Fruit fly (Drosophila melanogaster) whole organism, embryonic: ENCODE data around the gene CG14966.

Source experiments
- Bteb2 ChIP-seq: fragments of 200-800 bp; sonication (Bioruptor generic); optimal IDR thresholded peaks from 2 replicates; lab custom pipeline; 2016; ENCODE audit warnings: missing biosample characterization, missing genetic modification characterization
- C15 ChIP-seq: fragments of 200-800 bp; sonication (Bioruptor generic); IDR thresholded peaks from 3 replicates; pipeline ENCODE4 v1.3.6; 2022; ENCODE audit warnings: missing biosample characterization, missing genetic modification characterization
- CG10147 ChIP-seq: fragments of 200-800 bp; sonication (Bioruptor generic); optimal IDR thresholded peaks from 2 replicates; lab custom pipeline; 2019; ENCODE audit warnings: missing biosample characterization, mild to moderate bottlenecking, missing genetic modification characterization, moderate library complexity
- CG11398 ChIP-seq: fragments of 200-800 bp; sonication (Bioruptor generic); optimal IDR thresholded peaks from 2 replicates; lab custom pipeline; 2016; ENCODE audit warnings: missing biosample characterization, missing genetic modification characterization
- CG12659 ChIP-seq: fragments of 200-800 bp; sonication (Bioruptor generic); optimal IDR thresholded peaks from 3 replicates; lab custom pipeline; 2017; ENCODE audit warnings: mild to moderate bottlenecking, missing biosample characterization, missing genetic modification reagents, missing genetic modification characterization
- CG12942 ChIP-seq: fragments of 200-800 bp; sonication (Bioruptor generic); optimal IDR thresholded peaks from 3 replicates; lab custom pipeline; 2016; ENCODE audit warnings: missing biosample characterization, missing genetic modification characterization
- CG13296 ChIP-seq: fragments of 200-800 bp; sonication (Bioruptor generic); optimal IDR thresholded peaks from 3 replicates; lab custom pipeline; 2018; ENCODE audit warnings: missing biosample characterization, mild to moderate bottlenecking, missing genetic modification characterization
- CG14710 ChIP-seq: fragments of 200-800 bp; sonication (Bioruptor generic); optimal IDR thresholded peaks from 3 replicates; lab custom pipeline; 2019; ENCODE audit warnings: missing biosample characterization, mild to moderate bottlenecking, missing genetic modification characterization, moderate library complexity
- CG17912 ChIP-seq: fragments of 200-800 bp; sonication (Bioruptor generic); optimal IDR thresholded peaks from 2 replicates; lab custom pipeline; 2018; ENCODE audit warnings: missing biosample characterization, mild to moderate bottlenecking, missing genetic modification characterization
- CG18619 ChIP-seq: fragments of 200-800 bp; sonication (Bioruptor generic); optimal IDR thresholded peaks from 3 replicates; lab custom pipeline; 2017; ENCODE audit warnings: missing biosample characterization, mild to moderate bottlenecking, missing genetic modification characterization
- CG31365 ChIP-seq: fragments of 200-800 bp; sonication (Bioruptor generic); optimal IDR thresholded peaks from 2 replicates; lab custom pipeline; 2018; ENCODE audit warnings: missing biosample characterization, mild to moderate bottlenecking, missing genetic modification characterization
- CG32532 ChIP-seq: fragments of 200-800 bp; sonication (Bioruptor generic); IDR thresholded peaks from 2 replicates; pipeline ENCODE4 v1.3.6; 2022; ENCODE audit warnings: missing biosample characterization, missing genetic modification characterization
- CG4328 ChIP-seq: fragments of 200-800 bp; sonication (Bioruptor generic); optimal IDR thresholded peaks from 3 replicates; lab custom pipeline; 2017; ENCODE audit warnings: missing biosample characterization, missing genetic modification reagents, missing genetic modification characterization
- CG5180 ChIP-seq: fragments of 200-800 bp; sonication (Bioruptor generic); optimal IDR thresholded peaks from 3 replicates; lab custom pipeline; 2017; ENCODE audit warnings: missing biosample characterization, missing genetic modification characterization, mild to moderate bottlenecking, moderate library complexity, missing genetic modification reagents
- CG5245 ChIP-seq: fragments of 200-800 bp; sonication (Bioruptor generic); optimal IDR thresholded peaks from 3 replicates; lab custom pipeline; 2016; ENCODE audit warnings: missing biosample characterization, missing genetic modification characterization
- D19B ChIP-seq: fragments of 200-800 bp; sonication (Bioruptor generic); optimal IDR thresholded peaks from 2 replicates; lab custom pipeline; 2017; ENCODE audit warnings: missing biosample characterization, mild to moderate bottlenecking, missing genetic modification characterization
- Dad ChIP-seq: fragments of 200-800 bp; sonication (Bioruptor generic); optimal IDR thresholded peaks from 3 replicates; lab custom pipeline; 2016; ENCODE audit warnings: missing biosample characterization, missing genetic modification characterization
- Dip3 ChIP-seq: fragments of 200-800 bp; sonication (Bioruptor generic); optimal IDR thresholded peaks from 3 replicates; lab custom pipeline; 2016; ENCODE audit warnings: missing biosample characterization, missing genetic modification characterization
- HLH3B ChIP-seq: fragments of 200-800 bp; sonication (Bioruptor generic); IDR thresholded peaks from 2 replicates; pipeline ENCODE4 v1.3.6; 2022; ENCODE audit warnings: missing biosample characterization, missing genetic modification characterization
- Hr3 ChIP-seq: fragments of 200-800 bp; sonication (Bioruptor generic); optimal IDR thresholded peaks from 3 replicates; lab custom pipeline; 2016; ENCODE audit warnings: missing biosample characterization, missing genetic modification characterization
- Lhr ChIP-seq: fragments of 200-800 bp; sonication (Bioruptor generic); optimal IDR thresholded peaks from 3 replicates; lab custom pipeline; 2017; ENCODE audit warnings: mild to moderate bottlenecking, missing biosample characterization, missing genetic modification reagents, missing genetic modification characterization
- Neu2 ChIP-seq: fragments of 200-800 bp; sonication (Bioruptor generic); optimal IDR thresholded peaks from 3 replicates; lab custom pipeline; 2016; ENCODE audit warnings: missing biosample characterization, missing genetic modification characterization, borderline replicate concordance
- Sin3A ChIP-seq: fragments of >200 bp; optimal IDR thresholded peaks from 2 replicates; lab custom pipeline; 2018
- Vsx1 ChIP-seq: fragments of 200-800 bp; sonication (Bioruptor generic); optimal IDR thresholded peaks from 2 replicates; lab custom pipeline; 2017; ENCODE audit warnings: missing biosample characterization, mild to moderate bottlenecking, missing genetic modification characterization, missing genetic modification reagents
- amos ChIP-seq: fragments of 200-800 bp; sonication (Bioruptor generic); IDR thresholded peaks from 2 replicates; pipeline ENCODE4 v1.3.6; 2022; ENCODE audit warnings: missing biosample characterization, missing genetic modification characterization; ENCODE audit not compliant: partially characterized antibody
- ara ChIP-seq: fragments of 200-800 bp; sonication (Bioruptor generic); IDR thresholded peaks from 2 replicates; pipeline ENCODE4 v1.3.6; 2022; ENCODE audit warnings: missing biosample characterization, missing genetic modification characterization
- bab2 ChIP-seq: fragments of 200-800 bp; sonication (Bioruptor generic); optimal IDR thresholded peaks from 2 replicates; lab custom pipeline; 2016; ENCODE audit warnings: missing biosample characterization, missing genetic modification characterization
- cad ChIP-seq: fragments of >200 bp; optimal IDR thresholded peaks from 2 replicates; lab custom pipeline; 2017; ENCODE audit warnings: missing biosample characterization, missing genetic modification characterization
- cwo ChIP-seq: fragments of 200-800 bp; sonication (Bioruptor generic); optimal IDR thresholded peaks from 3 replicates; lab custom pipeline; 2017; ENCODE audit warnings: missing biosample characterization, missing genetic modification characterization, mild to moderate bottlenecking, moderate library complexity, missing genetic modification reagents
- hbn ChIP-seq: fragments of 200-800 bp; sonication (Bioruptor generic); IDR thresholded peaks from 2 replicates; pipeline ENCODE4 v1.3.6; 2022; ENCODE audit warnings: missing biosample characterization, missing genetic modification characterization; ENCODE audit not compliant: partially characterized antibody
- her ChIP-seq: fragments of 200-800 bp; sonication (Bioruptor generic); optimal IDR thresholded peaks from 2 replicates; lab custom pipeline; 2016; ENCODE audit warnings: missing biosample characterization, missing genetic modification characterization
- jumu ChIP-seq: fragments of 200-800 bp; sonication (Bioruptor generic); optimal IDR thresholded peaks from 3 replicates; lab custom pipeline; 2016; ENCODE audit warnings: missing biosample characterization, missing genetic modification characterization
- lbe ChIP-seq: fragments of 200-800 bp; sonication (Bioruptor generic); optimal IDR thresholded peaks from 2 replicates; lab custom pipeline; 2016; ENCODE audit warnings: missing biosample characterization, mild to moderate bottlenecking, missing genetic modification characterization
- lmd ChIP-seq: fragments of 200-800 bp; sonication (Bioruptor generic); IDR thresholded peaks from 2 replicates; pipeline ENCODE4 v1.3.6; 2022; ENCODE audit warnings: missing biosample characterization, missing genetic modification characterization
- lov ChIP-seq, 2 experiments: fragments of 200-800 bp in 1 of 2; fragments of >200 bp in 1 of 2; sonication (Bioruptor generic) in 1 of 2; IDR thresholded peaks in 1 of 2; optimal IDR thresholded peaks in 1 of 2; 2 replicates in 1 of 2; 3 replicates in 1 of 2; pipeline versions ENCODE4 v1.3.6 to Lab custom; 2017 to 2022; ENCODE audit warnings: missing biosample characterization in 1 of 2, missing genetic modification characterization in 1 of 2
- nerfin-2 ChIP-seq: fragments of 200-800 bp; sonication (Bioruptor generic); IDR thresholded peaks from 2 replicates; pipeline ENCODE4 v1.3.6; 2022; ENCODE audit warnings: missing biosample characterization, missing genetic modification characterization; ENCODE audit not compliant: partially characterized antibody
- nom ChIP-seq: fragments of 200-800 bp; sonication (Bioruptor generic); optimal IDR thresholded peaks from 2 replicates; lab custom pipeline; 2017; ENCODE audit warnings: missing biosample characterization, missing genetic modification characterization, mild to moderate bottlenecking, moderate library complexity, missing genetic modification reagents
- oc ChIP-seq: fragments of 200-800 bp; sonication (Bioruptor generic); optimal IDR thresholded peaks from 2 replicates; lab custom pipeline; 2018; ENCODE audit warnings: missing biosample characterization, mild to moderate bottlenecking, missing genetic modification characterization, moderate library complexity
- ranshi ChIP-seq: fragments of 200-800 bp; sonication (Bioruptor generic); IDR thresholded peaks from 2 replicates; pipeline ENCODE4 v1.3.6; 2022; ENCODE audit warnings: missing biosample characterization, missing genetic modification characterization
- scrt ChIP-seq: fragments of 200-800 bp; sonication (Bioruptor generic); optimal IDR thresholded peaks from 2 replicates; lab custom pipeline; 2018; ENCODE audit warnings: missing biosample characterization, mild to moderate bottlenecking, missing genetic modification characterization, moderate library complexity
- seq ChIP-seq: fragments of 200-800 bp; sonication (Bioruptor generic); IDR thresholded peaks from 2 replicates; pipeline ENCODE4 v1.3.6; 2022; ENCODE audit warnings: missing biosample characterization, missing genetic modification characterization
- sim ChIP-seq: fragments of 200-800 bp; sonication (Bioruptor generic); IDR thresholded peaks from 2 replicates; pipeline ENCODE4 v1.3.6; 2022; ENCODE audit warnings: missing biosample characterization, missing genetic modification characterization
- sima ChIP-seq: fragments of 200-800 bp; sonication (Bioruptor generic); optimal IDR thresholded peaks from 2 replicates; lab custom pipeline; 2016; ENCODE audit warnings: missing biosample characterization, missing genetic modification characterization
- slbo ChIP-seq: fragments of 200-800 bp; sonication (Bioruptor generic); IDR thresholded peaks from 2 replicates; pipeline ENCODE4 v1.3.6; 2022; ENCODE audit warnings: missing biosample characterization, missing genetic modification characterization
- sr ChIP-seq: fragments of 200-800 bp; sonication (Bioruptor generic); IDR thresholded peaks from 3 replicates; pipeline ENCODE4 v1.3.6; 2022; ENCODE audit warnings: missing biosample characterization, missing genetic modification characterization
- ssp ChIP-seq: fragments of 200-800 bp; sonication (Bioruptor generic); IDR thresholded peaks from 2 replicates; pipeline ENCODE4 v1.3.6; 2022; ENCODE audit warnings: missing biosample characterization, missing genetic modification characterization
- twi ChIP-seq: fragments of 200-800 bp; optimal IDR thresholded peaks from 2 replicates; lab custom pipeline; 2019; ENCODE audit warnings: missing biosample characterization, mild to moderate bottlenecking, missing genetic modification characterization, moderate library complexity
- usp ChIP-seq: fragments of >200 bp; optimal IDR thresholded peaks from 2 replicates; lab custom pipeline; 2017; ENCODE audit warnings: missing biosample characterization, missing genetic modification characterization

The CG14966 gene

dm6 chr3L:3161968-3162367 is 35.5 kb downstream of the CG14966 start, which contains the start of gene rasp (continued):
- no peak for TF ChIP-seq oc
- TF ChIP-seq CG4328 (GFP tag; lab: Kevin White, UChicago), result no peak
- no peak for TF ChIP-seq Neu2 (GFP tag; lab: Kevin White, UChicago)
- no peak for TF ChIP-seq Dad (GFP tag; lab: Kevin White, UChicago)
- peak; percentile 48 for TF ChIP-seq amos (GFP tag; lab: Robert Waterston, UW)

- TF ChIP-seq CG12942 (GFP tag; lab: Kevin White, UChicago), result no peak
- TF ChIP-seq usp (GFP tag; lab: Kevin White, UChicago), result no peak
- TF ChIP-seq sima (GFP tag; lab: Kevin White, UChicago), result no peak
- TF ChIP-seq sr (GFP tag; lab: Robert Waterston, UW), result no peak
- 0 out of 2 replicates have a peak, but pooled peaks have one; percentile 23 for TF ChIP-seq seq (GFP tag; lab: Robert Waterston, UW)
- TF ChIP-seq C15 (GFP tag; lab: Robert Waterston, UW), result no peak
- TF ChIP-seq lov (optimal IDR thresholded peaks at IDR 0.05; lab: Kevin White, UChicago), result no peak
- no peak for TF ChIP-seq lov (GFP tag; IDR thresholded peaks at IDR 0.05; lab: Robert Waterston, UW)
- TF ChIP-seq hbn (GFP tag; lab: Robert Waterston, UW), result no peak
- TF ChIP-seq Sin3A (lab: Kevin White, UChicago), result no peak
- TF ChIP-seq lmd, result no peak
- TF ChIP-seq Lhr (GFP tag; lab: Kevin White, UChicago), result no peak
- TF ChIP-seq CG32532, result no peak
- peak; percentile 55 for TF ChIP-seq CG12659 (GFP tag; lab: Kevin White, UChicago)
- TF ChIP-seq sim (GFP tag; lab: Robert Waterston, UW), result no peak
- TF ChIP-seq CG31365 (tag; lab: Kevin White, UChicago), result no peak
- no peak for TF ChIP-seq D19B (GFP tag; lab: Kevin White, UChicago)
- no peak for TF ChIP-seq CG13296 (GFP tag; lab: Kevin White, UChicago)
- TF ChIP-seq Dip3 (GFP tag; lab: Kevin White, UChicago), result no peak
- no peak for TF ChIP-seq HLH3B (GFP tag; lab: Robert Waterston, UW)
- peak; percentile 46 for TF ChIP-seq Hr3
- TF ChIP-seq her (GFP tag; lab: Kevin White, UChicago), result no peak
- no peak for TF ChIP-seq ara (GFP tag; lab: Robert Waterston, UW)
- no peak for TF ChIP-seq cad (GFP tag; lab: Kevin White, UChicago)
- no peak for TF ChIP-seq nom (GFP tag; lab: Kevin White, UChicago)
- no peak for TF ChIP-seq ranshi (GFP tag; lab: Robert Waterston, UW)
- TF ChIP-seq CG11398 (GFP tag; lab: Kevin White, UChicago), result no peak
- no peak for TF ChIP-seq CG18619
- peak; percentile 51 for TF ChIP-seq CG14710 (tag; lab: Kevin White, UChicago)
- TF ChIP-seq CG5245, result no peak
- TF ChIP-seq CG17912 (GFP tag; lab: Kevin White, UChicago), result no peak
- no peak for TF ChIP-seq CG5180 (GFP tag; lab: Kevin White, UChicago)
- TF ChIP-seq ssp, result no peak
- no peak for TF ChIP-seq Bteb2 (GFP tag; lab: Kevin White, UChicago)
- TF ChIP-seq twi (tag; lab: Kevin White, UChicago), result no peak
- TF ChIP-seq jumu (GFP tag; lab: Kevin White, UChicago), result no peak
- no peak for TF ChIP-seq bab2 (GFP tag; lab: Kevin White, UChicago)
- TF ChIP-seq slbo (GFP tag; lab: Robert Waterston, UW), result no peak; the same call in 1 of the 2 replicates
- no peak for TF ChIP-seq scrt (GFP tag; lab: Kevin White, UChicago)
- no peak for TF ChIP-seq lbe (GFP tag; lab: Kevin White, UChicago)
- no peak for TF ChIP-seq CG10147 (GFP tag; lab: Kevin White, UChicago)
- TF ChIP-seq Vsx1 (GFP tag; lab: Kevin White, UChicago), result no peak
- no peak for TF ChIP-seq nerfin-2 (GFP tag; lab: Robert Waterston, UW)
- no peak for TF ChIP-seq cwo (GFP tag; lab: Kevin White, UChicago)
These were observed 37.9 kb downstream of the CG14966 start, which contains the start of the genes ND-30 and CG15812 for dm6 chr3L:3159309-3160194. TSS of gene ND-30 (minus strand) at chr3L:3159578. TSS of gene CG15812 (plus strand) at chr3L:3159991.
